Worm (Caenorhabditis elegans): ENCODE measurements around the gene sysm-1.

DNA sequence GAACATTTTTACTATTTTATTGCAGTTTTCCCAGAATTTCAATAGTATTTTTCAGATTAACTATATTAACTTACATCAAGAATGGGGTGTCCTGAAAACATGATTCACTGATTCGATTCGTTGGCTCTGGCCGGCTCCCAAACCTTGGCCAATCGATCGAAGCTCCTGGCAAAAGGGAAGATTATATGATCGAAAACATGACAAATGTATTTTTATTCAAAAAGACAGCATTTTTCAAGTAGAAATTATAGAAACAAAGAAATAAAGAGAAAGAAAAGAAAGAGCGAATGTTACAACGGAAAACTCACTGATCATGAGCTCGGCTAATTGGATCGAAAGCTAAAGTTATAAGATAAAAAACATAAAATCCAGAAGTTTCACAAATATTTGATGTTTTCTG lies 12.3 kb downstream of the sysm-1 start, which contains the start of gene T24B8.4:
- TF ChIP-seq elt-3 (tag; optimal IDR thresholded peaks at IDR 0.05) (no peak), pha-4 (tag; optimal IDR thresholded peaks at IDR 0.05) (no peak), snpc-4 (tag; optimal IDR thresholded peaks at IDR 0.05) (no peak), unc-62 (GFP tag; optimal IDR thresholded peaks at IDR 0.05) (no peak)

All from whole organism, mixed stage, embryonic.